Fruit fly (Drosophila melanogaster): Measurements from ENCODE around the gene ex.

The ex gene

dm6 chr2L:478749-479482, 47.9 kb downstream of the ex start (continued):
- TF ChIP-seq CG7271 (tag; optimal IDR thresholded peaks at IDR 0.05) (no peak), CG32772 (GFP tag; IDR thresholded peaks at IDR 0.05) (no peak), CG13123 (GFP tag; optimal IDR thresholded peaks at IDR 0.05) (no peak), Fer2 (tag; optimal IDR thresholded peaks at IDR 0.05) (no peak), Fer1 (GFP tag; optimal IDR thresholded peaks at IDR 0.05) (peak; percentile 69), CG6272 (GFP tag; IDR thresholded peaks at IDR 0.05) (no peak), CG17361 (GFP tag; IDR thresholded peaks at IDR 0.05) (no peak), oc (tag; optimal IDR thresholded peaks at IDR 0.05) (peak; percentile 9), cg (GFP tag; optimal IDR thresholded peaks at IDR 0.05) (peak; percentile 8), kah (GFP tag; optimal IDR thresholded peaks at IDR 0.05) (peak; percentile 89), CG33557 (GFP tag; optimal IDR thresholded peaks at IDR 0.05) (no peak), ranshi (GFP tag; IDR thresholded peaks at IDR 0.05) (no peak), slou (GFP tag; optimal IDR thresholded peaks at IDR 0.05) (no peak), tup (GFP tag; optimal IDR thresholded peaks at IDR 0.05) (no peak), Trl (optimal IDR thresholded peaks at IDR 0.05) (peak; percentile 56 to 74), Trl (GFP tag; optimal IDR thresholded peaks at IDR 0.05) (peak; percentile 18), sens-2 (GFP tag; IDR thresholded peaks at IDR 0.05) (no peak), dmrt99B (tag; optimal IDR thresholded peaks at IDR 0.05) (peak; percentile 48), NFAT (GFP tag; IDR thresholded peaks at IDR 0.05) (no peak), CG14965 (GFP tag; optimal IDR thresholded peaks at IDR 0.05; ENCODE audit: borderline replicate concordance) (no peak), Dip3 (GFP tag; optimal IDR thresholded peaks at IDR 0.05) (peak; percentile 3), sna (GFP tag; IDR thresholded peaks at IDR 0.05; ENCODE audit: partially characterized antibody) (no peak), ind (GFP tag; optimal IDR thresholded peaks at IDR 0.05) (no peak), CG2120 (GFP tag; optimal IDR thresholded peaks at IDR 0.05) (no peak), CG11695 (GFP tag; IDR thresholded peaks at IDR 0.05) (no peak), chn (GFP tag; optimal IDR thresholded peaks at IDR 0.05) (peak; percentile 70), CrebB (tag; optimal IDR thresholded peaks at IDR 0.05) (no peak), fd3F (GFP tag; optimal IDR thresholded peaks at IDR 0.05) (no peak), dysf (GFP tag; IDR thresholded peaks at IDR 0.05) (no peak), CG3065 (GFP tag; optimal IDR thresholded peaks at IDR 0.05) (no peak), Kr (GFP tag; optimal IDR thresholded peaks at IDR 0.05) (no peak), Hr51 (GFP tag; optimal IDR thresholded peaks at IDR 0.05) (no peak), crc (GFP tag; optimal IDR thresholded peaks at IDR 0.05) (no peak), lab (GFP tag; optimal IDR thresholded peaks at IDR 0.05) (peak; percentile 85), Lpt (GFP tag; optimal IDR thresholded peaks at IDR 0.05) (no peak), CG6765 (GFP tag; optimal IDR thresholded peaks at IDR 0.05) (peak; percentile 54), Optix (GFP tag; IDR thresholded peaks at IDR 0.05) (no peak), abd-A (tag; optimal IDR thresholded peaks at IDR 0.05) (peak; percentile 96), CG17328 (GFP tag; IDR thresholded peaks at IDR 0.05) (no peak), ato (GFP tag; IDR thresholded peaks at IDR 0.05; ENCODE audit: partially characterized antibody) (no peak), mam (GFP tag; optimal IDR thresholded peaks at IDR 0.05) (peak; percentile 1), Doc3 (GFP tag; IDR thresholded peaks at IDR 0.05; ENCODE audit: partially characterized antibody) (no peak), Doc2 (GFP tag; IDR thresholded peaks at IDR 0.05) (no peak), salm (tag; optimal IDR thresholded peaks at IDR 0.05) (peak; percentile 47), CG10565 (GFP tag; optimal IDR thresholded peaks at IDR 0.05) (no peak), CG1024 (GFP tag; IDR thresholded peaks at IDR 0.05) (no peak), CG12942 (GFP tag; optimal IDR thresholded peaks at IDR 0.05) (no peak), CG9817 (tag; optimal IDR thresholded peaks at IDR 0.05) (no peak), Opbp (GFP tag; IDR thresholded peaks at IDR 0.05; ENCODE audit: partially characterized antibody) (no peak), cad (GFP tag; optimal IDR thresholded peaks at IDR 0.05) (no peak), luna (GFP tag; optimal IDR thresholded peaks at IDR 0.05) (no peak)
